Fruit fly (Drosophila melanogaster): ENCODE data around the gene CG33181.

- TF ChIP-seq EcR (GFP tag; optimal IDR thresholded peaks at IDR 0.05) (no peak), CG8478 (optimal IDR thresholded peaks at IDR 0.05) (no peak), usp (GFP tag; optimal IDR thresholded peaks at IDR 0.05) (no peak), pan (optimal IDR thresholded peaks at IDR 0.05) (no peak)
Observed at dm6 chrX:8459452-8460040, 29.6 kb upstream of the CG33181 start.
